Worm (Caenorhabditis elegans): ENCODE results near the gene eel-1.

Gene eel-1

ce11 chrIV:3076207-3076606 is 26.3 kb upstream of the eel-1 start, which contains the start of gene Y67D8C.22:
Gene Y67D8C.22, minus strand, starts transcription at chrIV:3076307.
- TF ChIP-seq nhr-25 (tag; optimal IDR thresholded peaks at IDR 0.05) (no peak), lin-39 (tag; optimal IDR thresholded peaks at IDR 0.05) (no peak), sma-9 (GFP tag; optimal IDR thresholded peaks at IDR 0.05) (no peak), sma-9 (tag; optimal IDR thresholded peaks at IDR 0.05) (no peak), aly-2 (tag; optimal IDR thresholded peaks at IDR 0.05) (no peak), snpc-4 (tag; optimal IDR thresholded peaks at IDR 0.05) (no peak), mbf-1 (tag; optimal IDR thresholded peaks at IDR 0.05) (no peak), dmd-4 (tag; optimal IDR thresholded peaks at IDR 0.05) (no peak), unc-55 (GFP tag; optimal IDR thresholded peaks at IDR 0.05) (no peak), lin-11 (tag; optimal IDR thresholded peaks at IDR 0.05) (no peak), F13H6.1 (tag; optimal IDR thresholded peaks at IDR 0.05) (no peak), ceh-16 (tag; optimal IDR thresholded peaks at IDR 0.05) (no peak), ZK546.5 (tag; optimal IDR thresholded peaks at IDR 0.05) (no peak), nhr-129 (tag; optimal IDR thresholded peaks at IDR 0.05) (no peak), R02D3.7 (tag; optimal IDR thresholded peaks at IDR 0.05) (no peak), nhr-6 (tag; optimal IDR thresholded peaks at IDR 0.05) (no peak)

ce11 chrIV:3071997-3072396 is 22.1 kb upstream of the eel-1 start, which contains the start of gene Y67D8C.2:
Gene Y67D8C.2, plus strand, starts transcription at chrIV:3072297.
- TF ChIP-seq dmd-4 (tag; optimal IDR thresholded peaks at IDR 0.05) (no peak), skn-1 (tag; optimal IDR thresholded peaks at IDR 0.05) (no peak), ZK546.5 (tag; optimal IDR thresholded peaks at IDR 0.05) (no peak), nhr-11 (tag; optimal IDR thresholded peaks at IDR 0.05) (no peak), unc-39 (tag; optimal IDR thresholded peaks at IDR 0.05) (no peak), nhr-25 (tag; optimal IDR thresholded peaks at IDR 0.05) (no peak), unc-62 (GFP tag; optimal IDR thresholded peaks at IDR 0.05) (no peak), mab-5 (tag; optimal IDR thresholded peaks at IDR 0.05) (no peak), peb-1 (tag; optimal IDR thresholded peaks at IDR 0.05) (no peak), lin-39 (tag; optimal IDR thresholded peaks at IDR 0.05) (no peak)

ce11 chrIV:3069619-3070260 is 19.8 kb upstream of the eel-1 start, which contains the start of gene cpg-9:
Gene cpg-9, minus strand, starts transcription at chrIV:3070210.
- TF ChIP-seq nhr-129 (tag; optimal IDR thresholded peaks at IDR 0.05) (peak; percentile 8), ceh-82 (tag; optimal IDR thresholded peaks at IDR 0.05) (no peak)

ce11 chrIV:3066834-3067233 is 16.9 kb upstream of the eel-1 start, which contains the start of gene Y67D8C.7:
Gene Y67D8C.7, minus strand, starts transcription at chrIV:3066934.
- no peak for TF ChIP-seq egl-27 (tag; optimal IDR thresholded peaks at IDR 0.05)
- TF ChIP-seq aly-2 (tag; optimal IDR thresholded peaks at IDR 0.05): no peak
- no peak for TF ChIP-seq Y55F3AM.14 (GFP tag; optimal IDR thresholded peaks at IDR 0.05)
- no peak for TF ChIP-seq mab-5 (tag; optimal IDR thresholded peaks at IDR 0.05)
- TF ChIP-seq zag-1 (tag; optimal IDR thresholded peaks at IDR 0.05): no peak
- TF ChIP-seq ZK546.5 (tag; optimal IDR thresholded peaks at IDR 0.05): no peak
- no peak for TF ChIP-seq unc-62 (GFP tag; optimal IDR thresholded peaks at IDR 0.05)
- no peak for TF ChIP-seq C34F6.9 (tag; optimal IDR thresholded peaks at IDR 0.05)
- no peak for TF ChIP-seq F13H6.1 (tag; optimal IDR thresholded peaks at IDR 0.05)
- TF ChIP-seq ama-1 (optimal IDR thresholded peaks at IDR 0.05): no peak
- TF ChIP-seq sma-9 (GFP tag; optimal IDR thresholded peaks at IDR 0.05): no peak
- no peak for TF ChIP-seq sma-9 (tag; optimal IDR thresholded peaks at IDR 0.05)
- TF ChIP-seq sma-3 (GFP tag; optimal IDR thresholded peaks at IDR 0.05): no peak
- no peak for TF ChIP-seq peb-1 (tag; optimal IDR thresholded peaks at IDR 0.05)
- TF ChIP-seq nhr-21 (tag; optimal IDR thresholded peaks at IDR 0.05): no peak
- TF ChIP-seq ztf-4 (tag; optimal IDR thresholded peaks at IDR 0.05): no peak
- no peak for TF ChIP-seq nhr-237 (tag; optimal IDR thresholded peaks at IDR 0.05)
- TF ChIP-seq elt-1 (tag; optimal IDR thresholded peaks at IDR 0.05): no peak
- no peak for TF ChIP-seq sem-4 (tag; optimal IDR thresholded peaks at IDR 0.05)

ce11 chrIV:3062936-3063439 is 13.1 kb upstream of the eel-1 start, which contains the start of gene Y67D8C.6:
Gene Y67D8C.6, minus strand, starts transcription at chrIV:3063389.
- TF ChIP-seq snpc-4 (tag; optimal IDR thresholded peaks at IDR 0.05) (no peak), nhr-237 (tag; optimal IDR thresholded peaks at IDR 0.05) (no peak), nhr-11 (tag; optimal IDR thresholded peaks at IDR 0.05) (no peak), fos-1 (tag; optimal IDR thresholded peaks at IDR 0.05) (no peak), lsy-2 (tag; optimal IDR thresholded peaks at IDR 0.05) (no peak), skn-1 (tag; optimal IDR thresholded peaks at IDR 0.05) (no peak), mab-5 (tag; optimal IDR thresholded peaks at IDR 0.05) (no peak), ceh-82 (tag; optimal IDR thresholded peaks at IDR 0.05) (no peak), nhr-23 (tag; optimal IDR thresholded peaks at IDR 0.05) (no peak), nhr-12 (tag; optimal IDR thresholded peaks at IDR 0.05) (no peak), lin-39 (tag; optimal IDR thresholded peaks at IDR 0.05) (no peak), elt-3 (tag; optimal IDR thresholded peaks at IDR 0.05) (no peak), mbf-1 (tag; optimal IDR thresholded peaks at IDR 0.05) (no peak), blmp-1 (tag; optimal IDR thresholded peaks at IDR 0.05; ENCODE audit: insufficient read depth) (no peak), zag-1 (tag; optimal IDR thresholded peaks at IDR 0.05) (no peak), peb-1 (tag; optimal IDR thresholded peaks at IDR 0.05) (no peak), gmeb-1 (tag; optimal IDR thresholded peaks at IDR 0.05) (no peak)

Measured in whole organism, L2 larva.